Worm (Caenorhabditis elegans): ENCODE data around the gene Y46G5A.39.
A peak's percentile ranks its signal among the peaks of the same experiment; 100 is the strongest.
"Not testable (repeated sequence)": the region's sequence is repeated elsewhere in the genome, so short reads cannot be mapped to it uniquely, and the experiment has no call there.

The Y46G5A.39 gene

DNA sequence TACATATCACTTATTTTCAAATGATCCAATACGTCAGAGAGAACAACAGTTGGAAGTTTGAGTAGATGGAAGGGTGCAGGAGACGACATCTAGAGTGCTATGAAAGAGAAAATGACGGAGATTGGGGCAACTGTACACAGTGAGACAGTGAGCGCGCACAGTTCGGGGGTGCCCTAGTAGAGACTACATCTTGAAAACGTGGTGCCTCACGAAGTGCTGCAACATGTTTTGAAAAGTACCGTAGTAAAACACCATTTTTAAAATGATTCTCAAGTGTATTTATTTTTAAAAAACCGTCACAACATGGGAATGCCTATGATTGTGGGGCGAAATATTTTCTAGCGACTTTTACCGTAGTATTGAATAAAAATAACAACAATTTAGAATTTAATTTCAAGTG, at the start of gene Y46G5A.39:
Gene Y46G5A.39 (minus strand): TSS at position 101 of the 400 bp plus-strand sequence.
- TF ChIP-seq ceh-39 (tag; optimal IDR thresholded peaks at IDR 0.05); unc-39 (tag; optimal IDR thresholded peaks at IDR 0.05); ceh-83 (GFP tag; optimal IDR thresholded peaks at IDR 0.05): not testable (repeated sequence)

DNA sequence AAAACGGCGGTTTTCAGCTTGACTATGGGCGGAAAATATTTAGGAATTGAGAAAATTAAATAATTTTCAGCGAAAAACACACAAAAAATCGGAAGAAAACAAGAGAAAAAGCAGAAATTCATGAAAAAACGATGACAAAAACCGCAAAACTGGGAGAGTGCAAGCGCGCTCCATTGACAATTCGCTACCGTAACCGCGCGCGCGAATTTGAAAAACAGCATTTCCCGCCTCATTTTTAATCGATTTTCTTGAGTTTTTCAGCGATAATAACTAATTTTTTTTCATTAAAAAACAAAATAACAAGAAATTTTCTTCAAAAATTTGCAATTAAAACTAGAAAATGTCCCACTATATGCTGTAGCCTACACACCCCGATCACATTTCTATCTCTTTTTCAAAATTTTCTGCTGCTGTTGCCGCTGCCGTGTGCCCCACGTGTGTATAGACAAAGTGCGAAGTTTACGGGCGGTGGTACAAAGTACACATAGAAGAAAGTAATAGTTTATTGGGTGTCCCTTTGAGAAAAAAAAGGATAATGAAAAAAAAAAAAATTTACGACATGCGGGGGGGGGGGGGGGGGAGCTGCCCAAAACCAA, 46.4 kb upstream of the Y46G5A.39 start:
- TF ChIP-seq hlh-1 (tag; optimal IDR thresholded peaks at IDR 0.05) (peak; percentile 25), unc-120 (tag; optimal IDR thresholded peaks at IDR 0.05; ENCODE audit: poor library complexity, severe bottlenecking) (no peak), pha-4 (tag; optimal IDR thresholded peaks at IDR 0.05) (no peak), zip-8 (tag; optimal IDR thresholded peaks at IDR 0.05) (no peak), lsy-2 (tag; optimal IDR thresholded peaks at IDR 0.05) (peak; percentile 92), lin-13 (tag; optimal IDR thresholded peaks at IDR 0.05) (peak; percentile 1)

DNA sequence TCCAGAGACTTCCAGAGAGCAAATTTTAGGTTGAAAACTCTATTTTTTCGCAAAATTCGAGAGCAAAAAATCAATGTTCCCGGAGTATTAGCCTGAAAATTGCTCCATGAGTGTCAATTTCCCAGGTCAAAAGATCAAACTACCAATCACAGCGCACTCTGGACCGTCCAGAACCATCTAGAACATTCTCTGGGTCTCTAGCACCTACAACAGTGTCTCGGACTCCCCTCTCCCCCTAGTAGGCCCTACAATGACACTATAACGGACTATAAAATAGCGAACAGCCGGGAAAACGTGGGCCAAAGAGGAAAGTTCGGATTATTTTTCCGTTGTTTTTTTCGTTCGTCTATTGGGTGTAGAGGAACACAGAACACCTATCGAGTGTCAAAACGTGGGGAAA, 45.7 kb upstream of the Y46G5A.39 start:
- TF ChIP-seq nhr-2 (tag; optimal IDR thresholded peaks at IDR 0.05) (peak; percentile 3), blmp-1 (tag; optimal IDR thresholded peaks at IDR 0.05) (no peak), cnd-1 (tag; optimal IDR thresholded peaks at IDR 0.05) (peak; percentile 13)

DNA sequence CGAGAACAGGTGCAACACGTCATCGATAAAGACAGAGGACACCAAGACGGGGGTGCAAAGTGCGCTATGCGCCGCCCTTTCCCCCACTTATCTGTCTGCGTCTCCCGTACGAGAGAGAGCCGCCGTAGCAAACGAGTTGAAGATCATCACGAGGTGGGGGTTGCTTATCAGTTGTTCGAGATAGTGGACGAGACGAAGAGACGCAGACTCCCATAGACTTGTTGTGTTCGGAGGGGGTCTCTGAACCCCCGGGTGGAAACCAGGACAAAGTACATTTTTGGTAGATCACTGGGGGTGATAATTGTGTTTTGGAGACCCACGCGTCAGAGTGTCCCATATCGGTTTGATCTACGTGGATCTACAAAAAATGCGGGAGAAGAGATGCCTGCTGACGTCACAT, 45.2 kb upstream of the Y46G5A.39 start:
- TF ChIP-seq elt-3 (tag; optimal IDR thresholded peaks at IDR 0.05) (peak; percentile 59), lin-32 (GFP tag; optimal IDR thresholded peaks at IDR 0.05) (no peak), nhr-12 (tag; optimal IDR thresholded peaks at IDR 0.05) (no peak), unc-120 (tag; optimal IDR thresholded peaks at IDR 0.05; ENCODE audit: poor library complexity, severe bottlenecking) (peak; percentile 75), blmp-1 (tag; optimal IDR thresholded peaks at IDR 0.05) (no peak), pha-4 (tag; optimal IDR thresholded peaks at IDR 0.05) (no peak), mep-1 (tag; optimal IDR thresholded peaks at IDR 0.05) (no peak), M03D4.4 (tag; optimal IDR thresholded peaks at IDR 0.05) (no peak), ces-1 (GFP tag; optimal IDR thresholded peaks at IDR 0.05) (no peak), drap-1 (GFP tag; optimal IDR thresholded peaks at IDR 0.05) (peak; percentile 5), tbx-8 (GFP tag; optimal IDR thresholded peaks at IDR 0.05) (no peak), ham-2 (GFP tag; optimal IDR thresholded peaks at IDR 0.05) (peak; percentile 75), nhr-28 (tag; optimal IDR thresholded peaks at IDR 0.05) (no peak), zip-8 (tag; optimal IDR thresholded peaks at IDR 0.05) (no peak), unc-62 (GFP tag; optimal IDR thresholded peaks at IDR 0.05) (peak; percentile 31), bed-3 (GFP tag; optimal IDR thresholded peaks at IDR 0.05) (no peak), ceh-39 (tag; optimal IDR thresholded peaks at IDR 0.05) (peak; percentile 16), mls-2 (tag; optimal IDR thresholded peaks at IDR 0.05) (no peak), nhr-2 (tag; optimal IDR thresholded peaks at IDR 0.05) (no peak), elt-1 (tag; optimal IDR thresholded peaks at IDR 0.05; ENCODE audit: borderline replicate concordance, insufficient read depth) (peak; percentile 72), flh-1 (GFP tag; optimal IDR thresholded peaks at IDR 0.05) (no peak), hlh-1 (tag; optimal IDR thresholded peaks at IDR 0.05) (peak; percentile 68), ztf-11 (tag; optimal IDR thresholded peaks at IDR 0.05) (no peak), sptf-1 (tag; optimal IDR thresholded peaks at IDR 0.05) (peak; percentile 31)

DNA sequence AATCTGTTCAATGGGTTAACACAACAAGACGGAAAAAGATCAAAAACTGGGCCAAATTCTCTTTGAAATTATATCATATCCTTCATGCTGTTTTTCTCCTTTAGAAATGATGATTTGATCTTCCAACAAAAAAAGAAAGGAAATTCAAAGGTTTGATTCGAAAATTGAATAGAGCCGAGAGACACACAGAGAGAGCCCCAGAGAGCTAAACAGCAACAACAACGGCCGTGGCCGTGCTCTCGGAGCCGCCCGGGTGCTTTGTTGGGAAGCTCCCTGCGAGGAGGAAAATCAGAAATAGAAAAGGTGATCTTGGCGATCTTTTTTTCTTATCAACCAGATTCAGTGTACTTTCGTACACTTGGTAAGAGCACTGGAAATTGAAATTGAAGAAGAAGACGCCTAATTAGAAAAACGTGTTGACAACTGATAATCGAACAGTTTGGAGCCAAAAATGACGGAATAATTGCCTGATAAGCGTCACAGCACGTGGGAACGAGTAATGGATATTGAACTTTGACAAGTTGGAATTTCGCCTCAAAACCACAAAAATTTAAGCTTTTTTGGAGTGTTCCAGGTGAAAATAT, 43.7 kb upstream of the Y46G5A.39 start:
- peak; percentile 35 for TF ChIP-seq ces-1 (GFP tag; optimal IDR thresholded peaks at IDR 0.05)
- no peak for TF ChIP-seq sem-2 (GFP tag; optimal IDR thresholded peaks at IDR 0.05)

DNA sequence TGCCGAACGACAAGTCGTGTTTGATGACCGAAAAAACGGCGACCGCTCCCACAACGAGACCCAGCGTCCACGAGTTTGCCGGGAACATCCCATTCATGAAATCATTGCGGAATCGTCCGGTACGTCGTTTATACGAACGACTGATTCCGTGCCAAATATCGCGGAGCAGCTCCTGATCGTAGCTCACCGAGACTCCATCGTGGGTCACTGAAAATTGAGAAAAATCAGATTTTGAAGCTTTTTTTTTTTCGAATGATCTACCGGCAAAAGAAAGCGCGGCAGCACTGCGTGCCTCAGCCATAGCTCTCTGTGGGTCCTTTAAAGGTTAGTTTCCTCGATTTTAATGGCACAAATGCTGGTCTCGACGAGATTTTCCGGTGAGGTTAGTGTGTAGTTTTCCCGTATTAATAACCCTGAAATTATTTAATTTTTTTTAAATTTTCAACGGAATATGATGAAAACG, 42.4 kb upstream of the Y46G5A.39 start, which contains the start of gene cpt-1:
Gene cpt-1 (minus strand): TSS at position 413 of the 463 bp plus-strand sequence.
- no peak for TF ChIP-seq flh-1 (GFP tag; optimal IDR thresholded peaks at IDR 0.05)
- TF ChIP-seq elt-3 (tag; optimal IDR thresholded peaks at IDR 0.05), result no peak
- no peak for TF ChIP-seq nhr-237 (tag; optimal IDR thresholded peaks at IDR 0.05)
- no peak for TF ChIP-seq mab-5 (tag; optimal IDR thresholded peaks at IDR 0.05)
- TF ChIP-seq ham-2 (GFP tag; optimal IDR thresholded peaks at IDR 0.05), result no peak
- no peak for TF ChIP-seq mep-1 (tag; optimal IDR thresholded peaks at IDR 0.05)
- no peak for TF ChIP-seq nhr-28 (tag; optimal IDR thresholded peaks at IDR 0.05)
- TF ChIP-seq lin-32 (GFP tag; optimal IDR thresholded peaks at IDR 0.05), result no peak
- TF ChIP-seq unc-39 (tag; optimal IDR thresholded peaks at IDR 0.05), result no peak
- no peak for TF ChIP-seq ztf-11 (tag; optimal IDR thresholded peaks at IDR 0.05)
- TF ChIP-seq blmp-1 (tag; optimal IDR thresholded peaks at IDR 0.05), result no peak
- no peak for TF ChIP-seq nhr-2 (tag; optimal IDR thresholded peaks at IDR 0.05)
- TF ChIP-seq tbx-8 (GFP tag; optimal IDR thresholded peaks at IDR 0.05), result no peak
- TF ChIP-seq drap-1 (GFP tag; optimal IDR thresholded peaks at IDR 0.05), result no peak
- TF ChIP-seq mls-2 (tag; optimal IDR thresholded peaks at IDR 0.05), result no peak
- TF ChIP-seq ceh-39 (tag; optimal IDR thresholded peaks at IDR 0.05), result no peak
- TF ChIP-seq pha-4 (tag; optimal IDR thresholded peaks at IDR 0.05), result no peak
- no peak for TF ChIP-seq sem-2 (GFP tag; optimal IDR thresholded peaks at IDR 0.05)
- TF ChIP-seq elt-1 (tag; optimal IDR thresholded peaks at IDR 0.05; ENCODE audit: borderline replicate concordance, insufficient read depth), result no peak
- no peak for TF ChIP-seq sptf-1 (tag; optimal IDR thresholded peaks at IDR 0.05)

All from whole organism, mixed stage, embryonic.